Fruit fly (Drosophila melanogaster): Measurements from ENCODE around the gene Usp47.

dm6 chr3L:5751417-5751739 lies 1.4 kb upstream of the Usp47 start:
- no peak for TF ChIP-seq btn (GFP tag; optimal IDR thresholded peaks at IDR 0.05)
- TF ChIP-seq gcm2 (GFP tag; optimal IDR thresholded peaks at IDR 0.05): no peak
- TF ChIP-seq slbo (GFP tag; IDR thresholded peaks at IDR 0.05): no peak
- no peak for TF ChIP-seq chif (GFP tag; optimal IDR thresholded peaks at IDR 0.05)

Data from whole organism, embryonic.